Worm (Caenorhabditis elegans): ENCODE results near the gene C49C8.3.

Gene C49C8.3

DNA sequence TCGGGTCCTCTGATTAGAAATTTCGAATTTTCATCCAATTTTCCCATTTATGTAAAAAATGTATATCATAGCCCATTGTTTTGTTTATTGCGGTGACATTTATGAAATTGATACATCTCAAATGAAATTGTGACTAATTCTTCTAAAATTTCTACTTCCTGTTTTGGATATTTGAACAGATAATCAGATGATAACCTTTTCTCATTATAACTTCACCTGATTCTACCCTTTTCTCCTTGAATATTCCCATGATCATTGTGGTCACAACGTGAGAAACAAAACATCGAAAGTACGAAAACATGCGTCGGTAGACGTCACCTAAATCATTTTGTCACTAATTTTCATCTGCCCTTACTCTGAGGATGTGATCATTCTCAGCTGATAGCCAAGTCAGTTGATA, 14.3 kb upstream of the C49C8.3 start:
- TF ChIP-seq ztf-29 (GFP tag; IDR thresholded peaks at IDR 0.05) (no peak), tab-1 (GFP tag; IDR thresholded peaks at IDR 0.05) (no peak), med-1 (GFP tag; optimal IDR thresholded peaks at IDR 0.05; ENCODE audit: insufficient read depth) (no peak), flt-1 (GFP tag; IDR thresholded peaks at IDR 0.05) (no peak), ztf-23 (GFP tag; IDR thresholded peaks at IDR 0.05) (no peak), cog-1 (tag; optimal IDR thresholded peaks at IDR 0.05) (no peak), ref-1 (GFP tag; conservative IDR thresholded peaks at IDR 0.05) (no peak), T22C8.4 (GFP tag; IDR thresholded peaks at IDR 0.05) (no peak), klf-2 (GFP tag; conservative IDR thresholded peaks at IDR 0.05) (no peak)

DNA sequence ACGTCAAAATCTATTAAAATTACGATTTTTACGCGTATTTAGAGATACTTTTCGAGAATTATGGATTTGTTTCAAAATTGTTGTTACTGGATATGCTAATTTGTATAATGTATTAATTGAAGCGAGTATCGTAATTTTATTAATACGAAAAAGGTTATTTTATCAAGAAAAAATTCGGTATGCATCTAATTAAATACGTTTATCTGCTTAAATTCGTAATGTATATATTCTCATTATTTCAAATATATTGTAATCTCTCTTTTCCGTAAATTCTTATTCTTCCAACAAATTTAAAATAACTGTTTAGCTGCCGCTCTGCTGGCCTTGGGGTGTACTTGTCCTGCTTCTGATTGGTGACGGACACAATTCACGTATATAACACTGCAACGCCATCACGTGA, 13.5 kb upstream of the C49C8.3 start, which contains the start of gene dgk-4:
Gene dgk-4 (plus strand): TSS at position 301 of the 400 bp plus-strand sequence.
- TF ChIP-seq klf-2 (GFP tag; conservative IDR thresholded peaks at IDR 0.05) (no peak), ztf-29 (GFP tag; IDR thresholded peaks at IDR 0.05) (no peak), flt-1 (GFP tag; IDR thresholded peaks at IDR 0.05) (no peak), cog-1 (tag; optimal IDR thresholded peaks at IDR 0.05) (no peak), T22C8.4 (GFP tag; IDR thresholded peaks at IDR 0.05) (no peak), ref-1 (GFP tag; conservative IDR thresholded peaks at IDR 0.05) (no peak), med-1 (GFP tag; optimal IDR thresholded peaks at IDR 0.05; ENCODE audit: insufficient read depth) (no peak), tab-1 (GFP tag; IDR thresholded peaks at IDR 0.05) (no peak), ztf-23 (GFP tag; IDR thresholded peaks at IDR 0.05) (no peak)

DNA sequence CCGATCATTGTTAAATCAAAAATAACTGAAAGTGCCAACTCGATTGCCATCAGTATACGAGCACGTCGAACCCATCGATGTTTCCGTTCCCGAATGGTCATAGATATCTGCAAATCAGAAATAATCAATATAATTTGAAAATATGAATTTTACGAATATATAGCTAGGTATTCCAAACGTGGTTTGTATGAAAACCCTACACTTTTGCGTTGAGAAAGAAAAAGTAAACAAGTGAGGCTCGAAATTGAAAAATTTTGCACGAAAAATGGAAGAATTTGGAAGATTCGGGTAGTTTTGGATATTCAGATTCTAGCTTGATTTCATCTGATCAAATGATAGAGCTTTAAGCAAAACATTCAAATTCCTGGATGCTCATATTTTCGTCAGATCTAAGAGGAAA, 5.8 kb upstream of the C49C8.3 start, which contains the start of gene F42A9.9:
Gene F42A9.9 (minus strand): TSS at position 101 of the 400 bp plus-strand sequence.
- TF ChIP-seq ztf-23 (GFP tag; IDR thresholded peaks at IDR 0.05) (no peak), ztf-29 (GFP tag; IDR thresholded peaks at IDR 0.05) (no peak), flt-1 (GFP tag; IDR thresholded peaks at IDR 0.05) (no peak), cog-1 (tag; optimal IDR thresholded peaks at IDR 0.05) (no peak), tab-1 (GFP tag; IDR thresholded peaks at IDR 0.05) (no peak), klf-2 (GFP tag; conservative IDR thresholded peaks at IDR 0.05) (no peak), med-1 (GFP tag; optimal IDR thresholded peaks at IDR 0.05; ENCODE audit: insufficient read depth) (no peak), T22C8.4 (GFP tag; IDR thresholded peaks at IDR 0.05) (no peak), ref-1 (GFP tag; conservative IDR thresholded peaks at IDR 0.05) (no peak)

DNA sequence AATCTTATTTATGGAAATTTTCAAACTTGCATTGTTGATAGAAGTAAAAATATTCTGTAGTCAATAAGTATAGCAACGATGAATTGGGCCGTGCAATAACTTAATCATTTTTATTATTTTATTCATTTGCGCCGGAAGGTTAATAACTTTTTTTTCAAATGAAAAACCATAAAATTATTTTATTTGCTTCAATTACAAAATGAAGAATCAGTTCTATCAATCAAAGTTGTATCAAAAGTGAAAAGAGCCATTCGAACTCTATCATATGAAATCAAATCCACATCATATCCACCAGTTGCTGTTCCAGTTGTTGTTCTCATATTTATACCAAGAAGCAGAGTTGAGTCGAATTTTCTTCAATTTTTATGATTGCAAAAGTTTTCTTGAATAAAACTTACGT, 4.0 kb downstream of the C49C8.3 start, which contains the start of gene cyp-33E1:
Gene cyp-33E1 (minus strand): TSS at position 101 of the 400 bp plus-strand sequence.
- no peak for TF ChIP-seq med-1 (GFP tag; optimal IDR thresholded peaks at IDR 0.05; ENCODE audit: insufficient read depth)
- TF ChIP-seq tab-1 (GFP tag; IDR thresholded peaks at IDR 0.05) = no peak
- TF ChIP-seq T22C8.4 (GFP tag; IDR thresholded peaks at IDR 0.05) = no peak
- no peak for TF ChIP-seq ztf-29 (GFP tag; IDR thresholded peaks at IDR 0.05)
- no peak for TF ChIP-seq flt-1 (GFP tag; IDR thresholded peaks at IDR 0.05)
- no peak for TF ChIP-seq ztf-23 (GFP tag; IDR thresholded peaks at IDR 0.05)
- no peak for TF ChIP-seq cog-1 (tag; optimal IDR thresholded peaks at IDR 0.05)
- no peak for TF ChIP-seq klf-2 (GFP tag; conservative IDR thresholded peaks at IDR 0.05)
- TF ChIP-seq ref-1 (GFP tag; conservative IDR thresholded peaks at IDR 0.05) = no peak

DNA sequence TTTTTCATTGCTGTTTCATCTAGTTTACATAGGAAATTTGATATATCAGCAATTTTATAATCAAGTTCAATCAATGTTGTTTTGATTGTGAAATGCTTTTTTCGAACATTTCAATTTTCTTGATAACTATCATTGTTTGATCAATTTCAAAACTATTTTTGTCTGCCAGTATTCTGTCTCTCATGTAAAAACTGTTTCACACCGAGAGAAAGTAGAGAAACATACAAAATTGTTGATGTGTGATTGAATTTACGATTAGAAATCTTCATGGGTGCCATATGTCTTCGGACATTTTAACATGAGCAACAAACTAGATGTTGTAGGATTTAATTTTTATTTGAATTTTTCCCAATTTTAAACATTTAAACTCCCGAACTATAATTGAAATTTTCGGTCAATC, 6.2 kb downstream of the C49C8.3 start, which contains the start of gene C49C8.2:
Gene C49C8.2 (plus strand): TSS at position 393 of the 400 bp plus-strand sequence.
- no peak for TF ChIP-seq klf-2 (GFP tag; conservative IDR thresholded peaks at IDR 0.05)
- no peak for TF ChIP-seq tab-1 (GFP tag; IDR thresholded peaks at IDR 0.05)
- no peak for TF ChIP-seq med-1 (GFP tag; optimal IDR thresholded peaks at IDR 0.05; ENCODE audit: insufficient read depth)
- no peak for TF ChIP-seq ref-1 (GFP tag; conservative IDR thresholded peaks at IDR 0.05)
- TF ChIP-seq T22C8.4 (GFP tag; IDR thresholded peaks at IDR 0.05) = no peak
- TF ChIP-seq cog-1 (tag; optimal IDR thresholded peaks at IDR 0.05) = no peak
- no peak for TF ChIP-seq ztf-23 (GFP tag; IDR thresholded peaks at IDR 0.05)
- no peak for TF ChIP-seq flt-1 (GFP tag; IDR thresholded peaks at IDR 0.05)
- no peak for TF ChIP-seq ztf-29 (GFP tag; IDR thresholded peaks at IDR 0.05)

DNA sequence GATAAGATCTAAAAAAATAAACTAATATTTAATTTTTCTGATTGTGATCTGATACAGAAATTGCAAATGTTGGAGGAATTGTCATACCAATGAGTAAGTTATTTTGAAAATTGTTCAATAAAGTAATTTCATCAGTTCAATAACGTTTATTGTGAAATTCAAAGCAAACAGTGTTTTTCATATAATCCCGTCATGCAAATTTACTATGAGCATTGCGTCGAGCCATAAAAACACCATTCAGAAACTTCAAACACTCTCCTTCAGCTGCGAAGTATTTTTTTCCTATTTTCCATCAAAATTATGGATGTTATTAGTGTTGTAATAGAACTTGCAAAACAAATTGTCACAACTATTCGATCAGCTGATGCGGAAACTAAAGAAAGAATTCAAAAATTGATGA, 7.3 kb downstream of the C49C8.3 start, which contains the start of gene C49C8.8:
Gene C49C8.8 (plus strand): TSS at position 301 of the 400 bp plus-strand sequence.
- TF ChIP-seq ref-1 (GFP tag; conservative IDR thresholded peaks at IDR 0.05) = no peak
- no peak for TF ChIP-seq klf-2 (GFP tag; conservative IDR thresholded peaks at IDR 0.05)
- no peak for TF ChIP-seq flt-1 (GFP tag; IDR thresholded peaks at IDR 0.05)
- no peak for TF ChIP-seq ztf-29 (GFP tag; IDR thresholded peaks at IDR 0.05)
- TF ChIP-seq med-1 (GFP tag; optimal IDR thresholded peaks at IDR 0.05; ENCODE audit: insufficient read depth) = no peak
- TF ChIP-seq tab-1 (GFP tag; IDR thresholded peaks at IDR 0.05) = no peak
- TF ChIP-seq T22C8.4 (GFP tag; IDR thresholded peaks at IDR 0.05) = no peak
- TF ChIP-seq cog-1 (tag; optimal IDR thresholded peaks at IDR 0.05) = no peak
- TF ChIP-seq ztf-23 (GFP tag; IDR thresholded peaks at IDR 0.05) = no peak

DNA sequence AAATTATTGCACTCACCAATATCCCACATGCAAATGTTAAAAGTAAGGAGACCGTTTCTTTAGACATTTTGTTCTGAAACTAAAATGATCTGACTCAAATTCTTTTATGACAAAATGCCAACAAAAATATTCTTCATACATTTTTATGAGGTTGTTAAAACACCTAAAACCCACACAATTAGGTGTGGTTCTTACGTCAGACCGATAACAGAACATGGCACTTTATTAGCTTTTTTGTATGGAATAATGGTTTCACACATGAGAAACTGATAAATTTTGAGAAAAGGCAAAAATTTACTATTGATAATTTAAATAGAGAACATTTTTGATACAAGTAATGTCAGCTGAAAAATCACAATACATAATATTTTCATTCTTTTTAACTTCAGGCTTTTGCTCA, 9.1 kb downstream of the C49C8.3 start, which contains the start of gene C49C8.5:
Gene C49C8.5 (minus strand): TSS at position 73 of the 400 bp plus-strand sequence.
- no peak for TF ChIP-seq med-1 (GFP tag; optimal IDR thresholded peaks at IDR 0.05; ENCODE audit: insufficient read depth)
- no peak for TF ChIP-seq ztf-29 (GFP tag; IDR thresholded peaks at IDR 0.05)
- TF ChIP-seq tab-1 (GFP tag; IDR thresholded peaks at IDR 0.05) = no peak
- TF ChIP-seq cog-1 (tag; optimal IDR thresholded peaks at IDR 0.05) = no peak
- TF ChIP-seq T22C8.4 (GFP tag; IDR thresholded peaks at IDR 0.05) = no peak
- no peak for TF ChIP-seq klf-2 (GFP tag; conservative IDR thresholded peaks at IDR 0.05)
- no peak for TF ChIP-seq ztf-23 (GFP tag; IDR thresholded peaks at IDR 0.05)
- TF ChIP-seq flt-1 (GFP tag; IDR thresholded peaks at IDR 0.05) = no peak
- TF ChIP-seq ref-1 (GFP tag; conservative IDR thresholded peaks at IDR 0.05) = no peak

DNA sequence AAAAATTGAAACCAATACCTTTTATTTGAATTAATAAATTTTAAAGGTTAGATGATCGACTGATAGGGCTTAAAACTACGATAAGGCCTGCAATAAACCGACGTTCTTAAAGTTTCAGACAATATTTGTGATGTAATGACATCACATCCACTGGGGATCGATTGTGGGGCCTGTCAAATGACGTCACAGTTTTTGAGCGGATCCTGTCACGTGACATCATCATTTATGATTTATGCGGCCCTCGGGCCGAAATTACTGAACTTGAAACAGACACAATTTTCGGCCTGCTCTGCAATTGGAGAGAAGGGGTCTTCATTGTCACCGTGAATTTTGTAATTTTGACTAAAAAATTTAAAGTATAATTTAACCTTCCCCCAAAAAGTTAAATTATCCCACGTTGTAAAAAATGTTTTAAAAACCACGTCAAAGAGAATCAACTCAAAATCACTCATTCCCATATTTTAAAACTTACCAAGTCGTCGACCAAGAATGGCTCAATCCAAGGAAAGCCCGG, 9.6 kb downstream of the C49C8.3 start, which contains the start of gene C49C8.1:
Gene C49C8.1 (plus strand): TSS at position 464 of the 514 bp plus-strand sequence.
- TF ChIP-seq med-1 (GFP tag; optimal IDR thresholded peaks at IDR 0.05; ENCODE audit: insufficient read depth) = no peak
- no peak for TF ChIP-seq ref-1 (GFP tag; conservative IDR thresholded peaks at IDR 0.05)
- no peak for TF ChIP-seq klf-2 (GFP tag; conservative IDR thresholded peaks at IDR 0.05)
- TF ChIP-seq tab-1 (GFP tag; IDR thresholded peaks at IDR 0.05) = no peak
- no peak for TF ChIP-seq ztf-23 (GFP tag; IDR thresholded peaks at IDR 0.05)
- no peak for TF ChIP-seq cog-1 (tag; optimal IDR thresholded peaks at IDR 0.05)
- TF ChIP-seq ztf-29 (GFP tag; IDR thresholded peaks at IDR 0.05) = no peak
- no peak for TF ChIP-seq T22C8.4 (GFP tag; IDR thresholded peaks at IDR 0.05)
- TF ChIP-seq flt-1 (GFP tag; IDR thresholded peaks at IDR 0.05) = no peak

DNA sequence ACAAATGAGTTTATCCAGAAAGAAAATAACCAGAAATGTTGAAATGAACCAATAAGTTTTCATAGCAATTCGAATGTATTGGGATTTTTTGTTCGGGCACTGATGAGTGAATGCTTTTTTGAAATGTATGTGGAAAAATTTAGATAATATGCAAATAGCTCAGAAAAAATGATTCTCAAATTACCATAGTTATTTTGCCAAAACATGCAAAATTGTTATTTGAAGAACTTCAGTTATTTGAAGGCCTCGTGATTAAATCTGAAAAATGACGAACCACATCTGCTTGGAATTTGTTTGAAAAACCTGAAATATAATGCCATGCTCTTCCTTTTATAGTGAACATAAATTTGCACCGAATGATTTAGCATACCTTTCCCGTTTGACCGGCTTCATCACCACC, 13.6 kb downstream of the C49C8.3 start, which contains the start of gene C49C8.6:
Gene C49C8.6 (minus strand): TSS at position 101 of the 400 bp plus-strand sequence.
- TF ChIP-seq T22C8.4 (GFP tag; IDR thresholded peaks at IDR 0.05) (no peak), klf-2 (GFP tag; conservative IDR thresholded peaks at IDR 0.05) (no peak), ztf-23 (GFP tag; IDR thresholded peaks at IDR 0.05) (no peak), cog-1 (tag; optimal IDR thresholded peaks at IDR 0.05) (no peak), tab-1 (GFP tag; IDR thresholded peaks at IDR 0.05) (no peak), ztf-29 (GFP tag; IDR thresholded peaks at IDR 0.05) (no peak)
